Fruit fly (Drosophila melanogaster): ENCODE data around the gene CG13070.

The CG13070 gene

DNA sequence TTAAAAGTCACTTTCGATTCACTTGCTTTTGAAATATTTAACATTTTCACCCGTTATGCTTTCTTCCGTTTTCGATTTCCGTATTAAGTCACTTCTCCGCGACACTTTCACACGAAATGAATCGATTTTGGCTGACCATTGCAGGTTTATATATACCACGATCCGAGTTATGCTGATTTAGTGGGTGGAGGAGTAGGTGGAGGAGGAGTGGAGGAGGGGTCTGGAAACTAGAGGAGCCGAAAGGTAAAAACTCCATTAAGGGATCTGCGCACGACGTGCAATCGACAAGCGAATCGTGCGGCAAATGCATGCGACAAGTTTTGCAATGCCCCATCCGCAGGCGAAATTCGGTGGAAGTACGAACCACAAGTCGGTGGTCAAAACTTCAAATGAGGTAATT lies 27.7 kb downstream of the CG13070 start, which contains the start of gene CG13045:
TSS of gene CG13045 (minus strand) at position 101 of the 400 bp plus-strand sequence.
- TF ChIP-seq psq (optimal IDR thresholded peaks at IDR 0.05) (no peak), usp (GFP tag; optimal IDR thresholded peaks at IDR 0.05) (no peak), pan (optimal IDR thresholded peaks at IDR 0.05) (no peak), Dll (optimal IDR thresholded peaks at IDR 0.05) (no peak), EcR (GFP tag; optimal IDR thresholded peaks at IDR 0.05) (no peak), CG8478 (optimal IDR thresholded peaks at IDR 0.05) (no peak)

DNA sequence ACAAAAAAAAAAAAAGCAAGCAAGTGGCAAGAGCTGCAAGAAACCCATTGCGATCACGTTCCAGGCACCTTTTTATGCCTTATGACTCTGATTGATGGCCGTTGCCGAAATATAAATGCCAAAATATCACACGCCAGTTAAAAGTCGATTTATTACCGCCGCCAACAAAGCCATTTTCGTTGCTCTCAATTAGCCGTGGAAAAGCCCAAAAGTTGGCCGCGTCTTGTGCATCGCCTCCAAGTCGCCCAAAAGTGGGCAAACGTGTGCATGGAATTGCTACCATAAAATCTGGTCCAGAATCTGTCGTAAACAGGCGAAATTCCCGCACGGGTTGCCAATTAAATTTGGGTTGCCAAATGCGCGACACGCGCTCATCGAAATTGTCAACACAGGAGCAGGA lies 28.5 kb downstream of the CG13070 start:
- TF ChIP-seq Dll (optimal IDR thresholded peaks at IDR 0.05) = no peak
- no peak for TF ChIP-seq psq (optimal IDR thresholded peaks at IDR 0.05)

- TF ChIP-seq CG8478 (optimal IDR thresholded peaks at IDR 0.05) = no peak
- no peak for TF ChIP-seq psq (optimal IDR thresholded peaks at IDR 0.05)
- no peak for TF ChIP-seq pan (optimal IDR thresholded peaks at IDR 0.05)
- TF ChIP-seq usp (GFP tag; optimal IDR thresholded peaks at IDR 0.05) = no peak
- TF ChIP-seq Dll (optimal IDR thresholded peaks at IDR 0.05) = no peak
- TF ChIP-seq EcR (GFP tag; optimal IDR thresholded peaks at IDR 0.05) = no peak
Observed at dm6 chr3L:16295447-16295846, 32.3 kb downstream of the CG13070 start, which contains the start of gene CG4962. Gene CG4962, minus strand, starts transcription at chr3L:16295547.

dm6 chr3L:16301153-16301552 lies 38.0 kb downstream of the CG13070 start, which contains the start of gene CG4982:
Gene CG4982, plus strand, starts transcription at chr3L:16301453.
- no peak for TF ChIP-seq Dll (optimal IDR thresholded peaks at IDR 0.05)

DNA sequence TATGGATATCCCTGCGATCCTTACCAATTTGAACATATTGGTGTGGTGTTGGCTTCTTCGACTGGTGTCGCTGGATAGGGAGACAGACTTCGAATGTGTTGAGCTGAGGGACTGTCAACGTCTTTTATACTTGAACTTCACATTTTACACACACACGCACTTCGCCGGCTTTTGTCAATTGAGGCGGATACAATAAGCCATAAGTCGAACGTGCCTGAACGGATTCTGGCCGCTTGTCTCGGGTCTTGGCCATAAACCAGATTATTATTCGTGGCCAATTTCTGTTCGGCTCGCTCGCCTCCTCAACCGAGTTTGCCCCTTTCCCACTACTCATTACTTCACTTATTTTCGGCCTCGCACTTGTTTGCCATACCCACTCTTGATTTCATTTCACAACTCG lies 39.9 kb downstream of the CG13070 start, which contains the start of gene CG13044:
TSS of gene CG13044 (minus strand) at position 101 of the 400 bp plus-strand sequence.
- TF ChIP-seq EcR (GFP tag; optimal IDR thresholded peaks at IDR 0.05) (no peak), Dll (optimal IDR thresholded peaks at IDR 0.05) (no peak), CG8478 (optimal IDR thresholded peaks at IDR 0.05) (no peak), pan (optimal IDR thresholded peaks at IDR 0.05) (no peak), usp (GFP tag; optimal IDR thresholded peaks at IDR 0.05) (no peak), psq (optimal IDR thresholded peaks at IDR 0.05) (no peak)

- no peak for TF ChIP-seq EcR (GFP tag; optimal IDR thresholded peaks at IDR 0.05)
- TF ChIP-seq usp (GFP tag; optimal IDR thresholded peaks at IDR 0.05) = no peak
- no peak for TF ChIP-seq CG8478 (optimal IDR thresholded peaks at IDR 0.05)
- TF ChIP-seq Dll (optimal IDR thresholded peaks at IDR 0.05) = no peak
- no peak for TF ChIP-seq psq (optimal IDR thresholded peaks at IDR 0.05)
Observed at dm6 chr3L:16303982-16304381, 40.8 kb downstream of the CG13070 start, which contains the start of gene CG43249. Gene CG43249, plus strand, starts transcription at chr3L:16304282.

DNA sequence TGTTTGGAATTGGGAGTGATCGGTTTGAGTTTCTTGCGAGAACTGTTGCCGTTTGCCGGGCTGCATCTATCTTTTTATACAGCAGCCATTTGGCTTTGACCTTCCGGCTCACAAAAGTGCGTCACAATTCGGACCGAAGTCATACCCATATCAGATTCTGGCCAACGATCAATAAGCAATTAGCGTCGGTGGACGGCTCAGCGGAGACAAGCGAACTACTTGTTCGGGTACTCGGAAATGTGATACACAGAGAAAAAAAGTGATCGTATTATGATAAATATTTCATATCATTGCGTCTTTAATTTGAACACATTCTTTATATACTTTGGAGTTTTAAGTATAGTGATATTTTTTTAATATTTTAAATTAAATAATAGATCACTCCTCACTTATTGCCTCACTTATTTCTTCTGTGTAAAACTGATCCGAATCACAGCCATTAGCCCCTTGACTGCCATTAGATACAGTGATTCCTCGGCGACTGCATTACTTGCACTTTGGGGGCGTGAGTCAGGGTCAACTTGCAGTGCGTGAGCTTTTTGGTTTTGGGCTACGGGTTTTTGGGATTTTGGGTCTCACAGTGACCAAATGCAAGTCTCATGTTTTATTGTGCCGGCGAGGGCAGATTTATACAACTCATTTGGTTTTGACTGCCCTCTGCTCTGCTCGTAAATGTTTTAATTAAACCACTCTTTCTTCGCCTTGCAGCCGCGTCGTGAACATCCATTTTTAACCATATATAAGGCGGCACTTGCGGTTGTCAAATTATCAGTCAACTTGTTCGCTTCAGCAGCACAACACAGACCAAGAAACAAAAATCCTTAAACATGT lies 42.9 kb downstream of the CG13070 start, which contains the start of the genes CG13043 and CG13063:
TSS of gene CG13043 (minus strand) at position 51 of the 831 bp plus-strand sequence.
TSS of gene CG13063 (plus strand) at position 781 of the 831 bp plus-strand sequence.
- TF ChIP-seq CG8478 (optimal IDR thresholded peaks at IDR 0.05) (no peak), Dll (optimal IDR thresholded peaks at IDR 0.05) (no peak), EcR (GFP tag; optimal IDR thresholded peaks at IDR 0.05) (no peak), pan (optimal IDR thresholded peaks at IDR 0.05) (no peak), usp (GFP tag; optimal IDR thresholded peaks at IDR 0.05) (no peak), psq (optimal IDR thresholded peaks at IDR 0.05) (no peak)

DNA sequence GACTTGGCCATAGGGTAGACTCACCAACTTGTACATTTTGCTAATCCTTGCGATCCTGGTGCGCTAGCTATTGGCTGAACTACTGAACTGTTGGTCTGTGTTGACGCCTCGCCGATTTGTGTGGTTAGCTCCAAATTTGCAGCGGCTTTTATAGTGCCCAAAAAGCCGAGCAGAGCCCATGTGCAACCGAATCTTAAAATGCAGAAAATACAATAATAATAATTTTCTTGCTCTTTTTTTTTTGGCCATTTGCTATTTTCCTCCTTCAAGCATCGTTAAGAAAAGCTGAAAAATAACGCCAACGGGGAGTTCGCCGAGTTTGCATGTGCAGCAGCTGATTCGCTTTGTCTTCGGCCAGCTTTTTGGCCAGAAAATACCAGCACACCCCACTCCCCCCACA lies 45.2 kb downstream of the CG13070 start, which contains the start of gene CG13042:
TSS of gene CG13042 (minus strand) at position 101 of the 400 bp plus-strand sequence.
- no peak for TF ChIP-seq Dll (optimal IDR thresholded peaks at IDR 0.05)
- no peak for TF ChIP-seq CG8478 (optimal IDR thresholded peaks at IDR 0.05)
- no peak for TF ChIP-seq pan (optimal IDR thresholded peaks at IDR 0.05)
- no peak for TF ChIP-seq usp (GFP tag; optimal IDR thresholded peaks at IDR 0.05)
- no peak for TF ChIP-seq psq (optimal IDR thresholded peaks at IDR 0.05)
- no peak for TF ChIP-seq EcR (GFP tag; optimal IDR thresholded peaks at IDR 0.05)

DNA sequence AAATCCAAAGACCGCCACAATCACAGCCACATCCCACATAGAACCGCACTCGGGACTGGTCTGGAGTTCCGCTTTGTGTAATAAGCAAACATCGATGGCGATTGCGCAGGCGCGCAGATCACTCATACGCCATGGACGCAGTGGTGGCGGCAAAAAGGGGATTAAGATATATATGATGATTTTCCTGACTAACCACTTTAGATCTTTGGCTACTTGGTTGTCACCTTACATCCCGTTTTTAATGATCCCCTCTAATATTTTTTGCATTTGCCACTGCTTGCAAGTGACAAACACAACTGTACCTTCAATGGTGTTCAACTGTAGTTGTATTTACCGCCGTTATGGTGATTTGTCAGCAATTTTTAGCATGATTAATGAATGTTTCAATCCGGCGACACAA lies 46.8 kb downstream of the CG13070 start:
- no peak for TF ChIP-seq usp (GFP tag; optimal IDR thresholded peaks at IDR 0.05)
- no peak for TF ChIP-seq EcR (GFP tag; optimal IDR thresholded peaks at IDR 0.05)
- TF ChIP-seq CG8478 (optimal IDR thresholded peaks at IDR 0.05) = no peak
- no peak for TF ChIP-seq psq (optimal IDR thresholded peaks at IDR 0.05)
- TF ChIP-seq pan (optimal IDR thresholded peaks at IDR 0.05) = no peak
- no peak for TF ChIP-seq Dll (optimal IDR thresholded peaks at IDR 0.05)
